Worm (Caenorhabditis elegans) whole organism, young adult: ENCODE data around the gene T10D4.6.

Experiments
- chd-7 ChIP-seq: sonication (generic microtip); optimal IDR thresholded peaks from 2 replicates; lab custom pipeline; 2016; ENCODE audit warnings: mild to moderate bottlenecking, missing genetic modification characterization, moderate library complexity, missing compliant biosample characterization
- nhr-90 ChIP-seq: sonication (generic microtip); optimal IDR thresholded peaks from 2 replicates; lab custom pipeline; 2016; ENCODE audit warnings: missing genotype, mild to moderate bottlenecking, missing genetic modification characterization, missing compliant biosample characterization

DNA sequence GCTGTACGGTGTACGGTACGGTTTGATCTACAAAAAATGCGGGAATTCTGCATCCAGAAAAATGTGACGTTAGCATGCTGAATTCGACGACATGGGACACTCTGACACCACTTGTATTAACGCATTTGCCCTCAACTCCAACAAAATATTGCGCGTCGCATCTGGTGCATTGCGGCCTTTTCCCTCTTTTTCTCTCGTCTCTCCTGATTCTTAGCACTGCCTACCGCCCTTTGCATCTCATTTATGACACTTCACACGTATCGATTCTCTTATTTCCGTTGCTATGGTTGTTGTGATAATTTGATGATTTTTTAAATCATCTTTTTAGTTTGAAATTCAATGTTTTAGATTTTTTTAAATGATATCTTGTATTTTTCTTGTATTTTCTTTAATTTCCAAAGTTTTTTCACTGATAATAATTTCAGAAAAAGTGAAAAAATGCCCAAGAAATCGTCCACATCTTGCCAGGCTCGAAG, at the start of gene T10D4.6:
- TF ChIP-seq chd-7 (no peak), nhr-90 (tag; lab: Kevin White, UChicago) (no peak)
